Worm (Caenorhabditis elegans) whole organism, midembryonic: ENCODE measurements around the gene F10E9.4.

Source experiments
- T22C8.4 ChIP-seq: fragments of 200-800 bp; sonication (Bioruptor generic); IDR thresholded peaks from 2 replicates; pipeline ENCODE4 v1.3.6; 2022; ENCODE audit warnings: missing genetic modification characterization, missing compliant biosample characterization
- cog-1 ChIP-seq: sonication (generic microtip); optimal IDR thresholded peaks from 2 replicates; lab custom pipeline; 2016; ENCODE audit warnings: missing genetic modification characterization, missing compliant biosample characterization
- flt-1 ChIP-seq: fragments of 200-800 bp; sonication (Bioruptor generic); IDR thresholded peaks from 2 replicates; pipeline ENCODE4 v1.3.6; 2022; ENCODE audit warnings: missing genetic modification characterization, missing compliant biosample characterization
- klf-2 ChIP-seq: fragments of 200-800 bp; sonication (Bioruptor generic); conservative IDR thresholded peaks from 2 replicates; pipeline ENCODE4 v1.3.6; 2022; ENCODE audit warnings: missing genetic modification reagents, missing genetic modification characterization, missing compliant biosample characterization
- med-1 ChIP-seq: sonication (generic microtip); optimal IDR thresholded peaks from 2 replicates; lab custom pipeline; 2017; ENCODE audit warnings: missing genetic modification characterization, mild to moderate bottlenecking, missing compliant biosample characterization, antibody characterized with exemption, missing genetic modification reagents; ENCODE audit not compliant: insufficient read depth
- ref-1 ChIP-seq: fragments of 200-800 bp; sonication (Bioruptor generic); conservative IDR thresholded peaks from 2 replicates; pipeline ENCODE4 v1.3.6; 2022; ENCODE audit warnings: missing genetic modification reagents, missing genetic modification characterization, missing compliant biosample characterization
- tab-1 ChIP-seq: fragments of 200-800 bp; sonication (Bioruptor generic); IDR thresholded peaks from 2 replicates; pipeline ENCODE4 v1.3.6; 2022; ENCODE audit warnings: missing genetic modification characterization, missing compliant biosample characterization
- ztf-23 ChIP-seq: fragments of 200-800 bp; sonication (Bioruptor generic); IDR thresholded peaks from 2 replicates; pipeline ENCODE4 v1.3.6; 2022; ENCODE audit warnings: missing genetic modification reagents, missing genetic modification characterization, missing compliant biosample characterization
- ztf-29 ChIP-seq: fragments of 200-800 bp; sonication (Bioruptor generic); IDR thresholded peaks from 2 replicates; pipeline ENCODE4 v1.3.6; 2022; ENCODE audit warnings: missing genetic modification reagents, missing genetic modification characterization, missing compliant biosample characterization

DNA sequence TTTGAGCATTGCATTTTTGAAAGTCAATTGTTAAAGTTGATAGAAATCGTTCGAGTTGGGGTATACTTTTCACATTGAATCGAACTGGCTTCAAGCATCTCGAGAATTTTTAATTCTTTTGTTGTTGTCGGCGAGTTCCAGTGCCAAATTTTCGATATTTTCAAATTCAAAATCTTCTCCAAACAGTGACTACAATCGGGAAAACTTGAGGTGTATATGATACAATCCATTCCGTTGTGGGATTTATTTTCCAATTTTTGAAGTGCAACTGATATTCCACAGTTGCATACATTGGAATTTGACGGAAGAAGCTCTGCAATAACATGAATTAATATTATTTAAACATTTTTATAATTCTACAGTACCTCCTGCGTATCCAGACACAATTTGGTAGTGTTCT, 2.5 kb upstream of the F10E9.4 start:
- TF ChIP-seq tab-1 (GFP tag; lab: Robert Waterston, UW) (no peak), ztf-23 (GFP tag; lab: Robert Waterston, UW) (no peak), flt-1 (GFP tag; lab: Robert Waterston, UW) (no peak), cog-1 (tag; lab: Kevin White, UChicago) (no peak), T22C8.4 (GFP tag; lab: Robert Waterston, UW) (no peak), ztf-29 (GFP tag; lab: Robert Waterston, UW) (no peak), ref-1 (GFP tag; lab: Robert Waterston, UW) (no peak), klf-2 (GFP tag; lab: Robert Waterston, UW) (no peak), med-1 (no peak)
